Fruit fly (Drosophila melanogaster) whole organism, pupa: ENCODE results near the gene CG11052.

Source experiments
- CG10348 ChIP-seq: fragments of 200-800 bp; sonication (Bioruptor generic); IDR thresholded peaks from 2 replicates; pipeline ENCODE4 v1.3.6; 2022; ENCODE audit warnings: missing biosample characterization, missing genetic modification characterization
- CG12605 ChIP-seq: fragments of 200-800 bp; sonication (Bioruptor generic); IDR thresholded peaks from 2 replicates; pipeline ENCODE4 v1.3.6; 2022; ENCODE audit warnings: missing biosample characterization, missing genetic modification characterization
- CG13204 ChIP-seq: fragments of 200-800 bp; sonication (Bioruptor generic); optimal IDR thresholded peaks from 2 replicates; lab custom pipeline; 2018; ENCODE audit warnings: missing biosample characterization, mild to moderate bottlenecking, missing genetic modification characterization, moderate library complexity
- CG14655 ChIP-seq: fragments of 200-800 bp; sonication (Bioruptor generic); optimal IDR thresholded peaks from 3 replicates; lab custom pipeline; 2017; ENCODE audit warnings: mild to moderate bottlenecking, missing biosample characterization, missing genetic modification reagents, missing genetic modification characterization
- CG15710 ChIP-seq: fragments of 200-800 bp; sonication (Bioruptor generic); optimal IDR thresholded peaks from 2 replicates; lab custom pipeline; 2018; ENCODE audit warnings: missing biosample characterization, mild to moderate bottlenecking, missing genetic modification characterization, moderate library complexity
- CG17806 ChIP-seq: fragments of 200-800 bp; sonication (Bioruptor generic); optimal IDR thresholded peaks from 2 replicates; lab custom pipeline; 2018; ENCODE audit warnings: missing biosample characterization, mild to moderate bottlenecking, missing genetic modification characterization, moderate library complexity
- CG32121 ChIP-seq: fragments of 200-800 bp; sonication (Bioruptor generic); IDR thresholded peaks from 2 replicates; pipeline ENCODE4 v1.3.6; 2022; ENCODE audit warnings: missing biosample characterization, missing genetic modification characterization
- CG34367 ChIP-seq: fragments of 200-800 bp; sonication (Bioruptor generic); optimal IDR thresholded peaks from 2 replicates; lab custom pipeline; 2018; ENCODE audit warnings: missing biosample characterization, mild to moderate bottlenecking, missing genetic modification characterization
- CG4496 ChIP-seq: fragments of 200-800 bp; sonication (Bioruptor generic); IDR thresholded peaks from 3 replicates; pipeline ENCODE4 v1.3.6; 2022; ENCODE audit warnings: missing biosample characterization, missing genetic modification characterization
- CG8159 ChIP-seq: fragments of 200-800 bp; sonication (Bioruptor generic); optimal IDR thresholded peaks from 3 replicates; lab custom pipeline; 2018; ENCODE audit warnings: missing biosample characterization, mild to moderate bottlenecking, missing genetic modification characterization, moderate library complexity
- CG8301 ChIP-seq: fragments of 200-800 bp; sonication (Bioruptor generic); optimal IDR thresholded peaks from 2 replicates; lab custom pipeline; 2018; ENCODE audit warnings: missing biosample characterization, mild to moderate bottlenecking, missing genetic modification characterization
- CG9948 ChIP-seq: fragments of 200-800 bp; sonication (Bioruptor generic); optimal IDR thresholded peaks from 2 replicates; lab custom pipeline; 2018; ENCODE audit warnings: missing biosample characterization, mild to moderate bottlenecking, missing genetic modification characterization, moderate library complexity
- D1 ChIP-seq: fragments of 200-800 bp; sonication (Bioruptor generic); optimal IDR thresholded peaks from 2 replicates; lab custom pipeline; 2018; ENCODE audit warnings: missing biosample characterization, mild to moderate bottlenecking, missing genetic modification characterization, moderate library complexity
- EcR ChIP-seq: fragments of 200-800 bp; sonication (Bioruptor generic); optimal IDR thresholded peaks from 3 replicates; lab custom pipeline; 2019; ENCODE audit warnings: missing biosample characterization, missing genetic modification characterization, mild to moderate bottlenecking, moderate library complexity, missing genetic modification reagents
- Ets98B ChIP-seq: fragments of 200-800 bp; sonication (Bioruptor generic); IDR thresholded peaks from 2 replicates; pipeline ENCODE4 v1.3.6; 2022; ENCODE audit warnings: missing biosample characterization, missing genetic modification characterization
- Pif1A ChIP-seq: fragments of 200-800 bp; sonication (Bioruptor generic); optimal IDR thresholded peaks from 3 replicates; lab custom pipeline; 2016; ENCODE audit warnings: missing biosample characterization, missing genetic modification characterization
- Pif1B ChIP-seq: fragments of 200-800 bp; sonication (Bioruptor generic); optimal IDR thresholded peaks from 3 replicates; lab custom pipeline; 2016; ENCODE audit warnings: missing biosample characterization, missing genetic modification characterization
- Snoo ChIP-seq: fragments of 200-800 bp; sonication (Bioruptor generic); optimal IDR thresholded peaks from 3 replicates; lab custom pipeline; 2017; ENCODE audit warnings: missing biosample characterization, mild to moderate bottlenecking, missing genetic modification characterization, inconsistent platforms
- fd96Ca ChIP-seq: fragments of 200-800 bp; sonication (Bioruptor generic); IDR thresholded peaks from 3 replicates; pipeline ENCODE4 v1.3.6; 2022; ENCODE audit warnings: missing biosample characterization, missing genetic modification characterization
- gl ChIP-seq: fragments of 200-800 bp; sonication (Bioruptor generic); optimal IDR thresholded peaks from 2 replicates; lab custom pipeline; 2018; ENCODE audit warnings: missing biosample characterization, mild to moderate bottlenecking, missing genetic modification characterization
- rn ChIP-seq: fragments of 200-800 bp; sonication (Bioruptor generic); IDR thresholded peaks from 2 replicates; pipeline ENCODE4 v1.3.6; 2022; ENCODE audit warnings: missing biosample characterization, missing genetic modification characterization

Gene CG11052

dm6 chr3R:7999530-8000116 lies 9.5 kb downstream of the CG11052 start, which contains the start of gene PIG-H:
Gene PIG-H, plus strand, starts transcription at chr3R:7999832.
- TF ChIP-seq CG4496 (GFP tag; lab: Robert Waterston, UW) (no peak), CG9948 (tag; lab: Kevin White, UChicago) (no peak), Ets98B (GFP tag; lab: Robert Waterston, UW) (no peak), CG13204 (no peak), D1 (tag; lab: Kevin White, UChicago) (no peak), CG10348 (GFP tag; lab: Robert Waterston, UW) (no peak), fd96Ca (GFP tag; lab: Robert Waterston, UW) (no peak), CG14655 (no peak), CG32121 (GFP tag; lab: Robert Waterston, UW) (no peak), CG8159 (tag; lab: Kevin White, UChicago) (no peak), rn (GFP tag; lab: Robert Waterston, UW) (no peak), CG34367 (tag; lab: Kevin White, UChicago) (no peak)
- TF ChIP-seq, all 21 proteins: peak for 0

- TF ChIP-seq CG34367 (tag; lab: Kevin White, UChicago) (no peak), CG12605 (GFP tag; lab: Robert Waterston, UW) (no peak), CG17806 (tag; lab: Kevin White, UChicago) (no peak), Pif1B (no peak), CG10348 (GFP tag; lab: Robert Waterston, UW) (no peak), Ets98B (GFP tag; lab: Robert Waterston, UW) (no peak), CG13204 (no peak), EcR (no peak), CG8159 (tag; lab: Kevin White, UChicago) (no peak), rn (GFP tag; lab: Robert Waterston, UW) (no peak), Pif1A (GFP tag; lab: Kevin White, UChicago) (no peak), CG9948 (tag; lab: Kevin White, UChicago) (no peak), CG14655 (no peak)
Measured at dm6 chr3R:7998778-7999177, 10.3 kb downstream of the CG11052 start.

- TF ChIP-seq Snoo (tag; lab: Kevin White, UChicago): no peak
- no peak for TF ChIP-seq CG8301 (tag; lab: Kevin White, UChicago)
- no peak for TF ChIP-seq D1 (tag; lab: Kevin White, UChicago)
- TF ChIP-seq CG17806 (tag; lab: Kevin White, UChicago): no peak
- TF ChIP-seq EcR: peak; percentile 41
- TF ChIP-seq Pif1B: no peak
- no peak for TF ChIP-seq CG14655
- no peak for TF ChIP-seq CG4496 (GFP tag; lab: Robert Waterston, UW)
- TF ChIP-seq CG15710 (tag; lab: Kevin White, UChicago): no peak
- TF ChIP-seq CG32121 (GFP tag; lab: Robert Waterston, UW): no peak
- no peak for TF ChIP-seq CG10348 (GFP tag; lab: Robert Waterston, UW)
- no peak for TF ChIP-seq CG8159 (tag; lab: Kevin White, UChicago)
- TF ChIP-seq CG13204: peak; percentile 93
Measured at dm6 chr3R:7995722-7996121, 13.4 kb downstream of the CG11052 start, which contains the start of gene Elovl7. Gene Elovl7, minus strand, starts transcription at chr3R:7995852.

- TF ChIP-seq Pif1A (GFP tag; lab: Kevin White, UChicago) (no peak), CG15710 (tag; lab: Kevin White, UChicago) (no peak), D1 (tag; lab: Kevin White, UChicago) (no peak), CG14655 (no peak), CG34367 (tag; lab: Kevin White, UChicago) (no peak), rn (GFP tag; lab: Robert Waterston, UW) (no peak), CG9948 (tag; lab: Kevin White, UChicago) (no peak), CG17806 (tag; lab: Kevin White, UChicago) (no peak), gl (tag; lab: Kevin White, UChicago) (no peak), CG8301 (tag; lab: Kevin White, UChicago) (no peak), EcR (no peak), CG13204 (no peak), CG12605 (GFP tag; lab: Robert Waterston, UW) (no peak)
Measured at dm6 chr3R:7994629-7995028, 14.5 kb downstream of the CG11052 start.

dm6 chr3R:7993506-7993905 lies 15.6 kb downstream of the CG11052 start:
- TF ChIP-seq CG13204 (no peak), CG12605 (GFP tag; lab: Robert Waterston, UW) (no peak), D1 (tag; lab: Kevin White, UChicago) (no peak), Ets98B (GFP tag; lab: Robert Waterston, UW) (no peak), rn (GFP tag; lab: Robert Waterston, UW) (no peak), Pif1A (GFP tag; lab: Kevin White, UChicago) (no peak), CG15710 (tag; lab: Kevin White, UChicago) (no peak), CG8301 (tag; lab: Kevin White, UChicago) (no peak), CG14655 (no peak), Pif1B (no peak), CG34367 (tag; lab: Kevin White, UChicago) (no peak), fd96Ca (GFP tag; lab: Robert Waterston, UW) (no peak), gl (tag; lab: Kevin White, UChicago) (no peak), CG8159 (tag; lab: Kevin White, UChicago) (no peak), CG10348 (GFP tag; lab: Robert Waterston, UW) (no peak), Snoo (tag; lab: Kevin White, UChicago) (no peak), CG4496 (GFP tag; lab: Robert Waterston, UW) (no peak)

dm6 chr3R:7992100-7992499 lies 17.0 kb downstream of the CG11052 start:
- TF ChIP-seq CG8159 (tag; lab: Kevin White, UChicago): peak; percentile 7
- peak; percentile 55; the same call in 2 of the 3 replicates for TF ChIP-seq CG4496 (GFP tag; lab: Robert Waterston, UW)
- no peak for TF ChIP-seq D1 (tag; lab: Kevin White, UChicago)
- no peak for TF ChIP-seq CG34367 (tag; lab: Kevin White, UChicago)
- TF ChIP-seq CG15710 (tag; lab: Kevin White, UChicago): no peak
- no peak for TF ChIP-seq gl (tag; lab: Kevin White, UChicago)
- TF ChIP-seq Snoo (tag; lab: Kevin White, UChicago): no peak
- no peak for TF ChIP-seq fd96Ca (GFP tag; lab: Robert Waterston, UW)
- no peak for TF ChIP-seq Pif1B
- no peak for TF ChIP-seq CG9948 (tag; lab: Kevin White, UChicago)
- no peak for TF ChIP-seq CG10348 (GFP tag; lab: Robert Waterston, UW)
- TF ChIP-seq CG14655: peak; percentile 38
- TF ChIP-seq CG17806 (tag; lab: Kevin White, UChicago): no peak
- peak; percentile 24; the same call in 1 of the 2 replicates for TF ChIP-seq CG32121 (GFP tag; lab: Robert Waterston, UW)
- TF ChIP-seq EcR: no peak
- no peak for TF ChIP-seq Pif1A (GFP tag; lab: Kevin White, UChicago)
- TF ChIP-seq rn (GFP tag; lab: Robert Waterston, UW): no peak
- TF ChIP-seq CG12605 (GFP tag; lab: Robert Waterston, UW): no peak
- TF ChIP-seq Ets98B (GFP tag; lab: Robert Waterston, UW): no peak
- TF ChIP-seq CG8301 (tag; lab: Kevin White, UChicago): peak; percentile 48
- TF ChIP-seq CG13204: no peak
